Fruit fly (Drosophila melanogaster): ENCODE measurements around the gene iPLA2-VIA.

iPLA2-VIA gene

dm6 chr3L:9865053-9865442 lies 899 bp upstream of the iPLA2-VIA start:
- no peak for TF ChIP-seq CG8478 (optimal IDR thresholded peaks at IDR 0.05)
- no peak for TF ChIP-seq psq (optimal IDR thresholded peaks at IDR 0.05)
- TF ChIP-seq usp (GFP tag; optimal IDR thresholded peaks at IDR 0.05), result no peak
- TF ChIP-seq pan (optimal IDR thresholded peaks at IDR 0.05), result no peak
- TF ChIP-seq Dll (optimal IDR thresholded peaks at IDR 0.05), result no peak
- no peak for TF ChIP-seq EcR (GFP tag; optimal IDR thresholded peaks at IDR 0.05)

DNA sequence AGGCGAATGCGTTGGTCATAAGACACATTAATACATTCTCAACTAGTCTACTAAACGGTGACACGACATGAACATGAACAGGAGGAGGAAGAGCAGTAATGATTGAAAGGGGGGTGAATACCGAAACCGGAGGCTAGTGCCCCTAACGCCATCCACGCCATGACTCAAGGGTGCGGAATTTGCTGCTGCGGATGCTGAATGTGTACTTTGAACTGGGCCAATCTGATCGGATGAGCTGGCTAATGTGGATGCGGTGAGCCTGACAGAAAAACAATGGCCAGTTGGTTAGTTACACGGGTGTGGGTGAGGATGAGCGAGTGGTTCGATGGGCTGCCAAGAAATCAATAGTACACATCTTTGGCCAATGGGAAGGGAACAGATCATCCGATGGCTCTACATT lies 493 bp downstream of the iPLA2-VIA start:
- TF ChIP-seq pan (optimal IDR thresholded peaks at IDR 0.05), result no peak
- no peak for TF ChIP-seq usp (GFP tag; optimal IDR thresholded peaks at IDR 0.05)
- TF ChIP-seq Dll (optimal IDR thresholded peaks at IDR 0.05), result no peak
- TF ChIP-seq EcR (GFP tag; optimal IDR thresholded peaks at IDR 0.05), result no peak
- no peak for TF ChIP-seq CG8478 (optimal IDR thresholded peaks at IDR 0.05)
- TF ChIP-seq psq (optimal IDR thresholded peaks at IDR 0.05), result no peak

DNA sequence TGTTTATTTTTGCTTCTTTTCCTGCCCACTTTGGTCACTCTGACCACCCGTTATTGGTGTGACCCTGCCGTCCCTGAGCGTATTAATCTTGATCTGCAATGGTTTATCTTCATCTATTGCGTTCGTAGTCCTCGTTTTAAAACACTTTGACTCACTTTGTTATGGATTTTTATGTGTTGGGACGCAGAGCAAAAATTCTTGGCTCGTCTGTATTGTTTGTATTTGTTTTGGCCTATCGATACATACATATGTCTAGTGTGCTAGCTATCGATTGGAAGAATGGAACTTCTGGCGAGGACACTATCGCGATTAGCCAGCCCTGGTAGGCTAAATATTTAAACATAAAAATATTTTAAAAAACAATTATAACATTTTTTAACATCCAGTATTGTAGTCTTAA lies 4.5 kb downstream of the iPLA2-VIA start, which contains the start of gene CG10809:
Gene CG10809 (minus strand): TSS at position 266 of the 400 bp plus-strand sequence.
- TF ChIP-seq Dll (optimal IDR thresholded peaks at IDR 0.05), result no peak
- no peak for TF ChIP-seq CG8478 (optimal IDR thresholded peaks at IDR 0.05)
- TF ChIP-seq usp (GFP tag; optimal IDR thresholded peaks at IDR 0.05), result no peak
- TF ChIP-seq pan (optimal IDR thresholded peaks at IDR 0.05), result no peak
- TF ChIP-seq psq (optimal IDR thresholded peaks at IDR 0.05), result no peak
- TF ChIP-seq EcR (GFP tag; optimal IDR thresholded peaks at IDR 0.05), result no peak

DNA sequence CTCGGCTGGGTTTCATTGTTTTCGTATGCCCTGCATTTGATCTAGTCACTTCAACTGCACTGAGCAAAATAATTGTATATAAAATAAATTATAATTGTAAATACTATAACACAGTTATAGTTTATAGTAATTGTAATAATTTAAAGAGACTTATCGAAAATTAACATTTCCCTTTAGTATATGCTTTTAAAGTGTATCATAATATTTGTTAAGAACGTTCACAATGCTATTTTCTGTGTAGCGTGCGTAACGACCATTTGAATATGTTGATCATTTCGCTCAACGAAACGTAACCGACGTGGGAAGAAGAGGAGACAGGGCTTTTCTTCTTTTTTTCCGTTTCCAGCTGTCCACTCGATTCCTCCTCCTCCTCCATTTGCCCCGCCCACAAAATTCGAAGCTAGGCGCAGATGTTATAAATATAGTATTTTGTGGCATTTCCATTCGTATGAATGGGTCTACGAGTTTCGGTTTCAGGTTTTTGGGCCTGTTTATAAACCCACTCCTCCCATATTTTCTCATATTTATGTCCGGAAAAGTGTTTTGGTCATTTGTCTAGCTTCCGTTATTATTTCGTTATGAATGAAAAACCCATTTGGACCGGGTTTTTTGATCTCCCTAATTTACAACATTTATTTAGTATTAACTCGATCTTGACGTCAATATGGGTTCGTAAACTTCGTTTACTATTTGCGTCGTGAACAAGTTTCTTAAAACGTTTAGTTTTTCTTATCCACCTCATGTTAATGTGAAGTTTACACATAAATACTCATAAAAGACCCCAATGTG lies 7.5 kb downstream of the iPLA2-VIA start:
- TF ChIP-seq CG8478 (optimal IDR thresholded peaks at IDR 0.05) (no peak), EcR (GFP tag; optimal IDR thresholded peaks at IDR 0.05) (no peak), pan (optimal IDR thresholded peaks at IDR 0.05) (no peak), psq (optimal IDR thresholded peaks at IDR 0.05) (no peak)

DNA sequence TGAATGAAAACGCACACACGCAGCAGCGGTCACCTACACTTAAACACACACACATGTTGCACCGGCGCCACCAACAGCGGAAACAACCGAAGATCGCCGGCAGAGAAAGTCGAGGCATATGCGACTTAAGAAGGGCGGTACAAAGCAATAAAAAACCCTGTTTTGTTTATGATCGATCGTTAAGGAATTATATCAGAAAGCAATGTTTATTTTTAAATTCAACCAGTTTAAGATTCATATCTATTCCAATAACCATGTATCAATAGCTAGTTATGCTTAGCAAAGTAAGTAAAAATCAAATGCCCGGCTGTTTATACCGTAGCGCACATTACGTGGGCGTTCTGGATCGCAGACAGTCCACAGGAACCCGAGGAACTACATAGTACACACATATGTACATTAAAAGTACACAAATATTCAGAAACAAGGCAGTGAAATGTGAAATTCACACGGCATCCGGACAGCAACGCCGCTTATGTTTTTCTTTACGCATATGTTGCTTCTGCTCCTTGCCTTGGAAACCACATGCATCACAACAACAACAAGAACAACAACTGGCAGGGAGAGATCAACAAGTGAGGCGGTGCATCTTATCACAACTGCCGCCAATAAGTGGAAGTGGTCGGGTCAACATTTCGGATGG lies 8.2 kb downstream of the iPLA2-VIA start:
- no peak for TF ChIP-seq EcR (GFP tag; optimal IDR thresholded peaks at IDR 0.05)
- TF ChIP-seq CG8478 (optimal IDR thresholded peaks at IDR 0.05), result no peak
- TF ChIP-seq psq (optimal IDR thresholded peaks at IDR 0.05), result no peak
- TF ChIP-seq usp (GFP tag; optimal IDR thresholded peaks at IDR 0.05), result no peak
- TF ChIP-seq Dll (optimal IDR thresholded peaks at IDR 0.05), result no peak
- no peak for TF ChIP-seq pan (optimal IDR thresholded peaks at IDR 0.05)

- no peak for TF ChIP-seq Dll (optimal IDR thresholded peaks at IDR 0.05)
- TF ChIP-seq CG8478 (optimal IDR thresholded peaks at IDR 0.05), result peak; percentile 37
Measured at dm6 chr3L:9854583-9855519, 9.3 kb downstream of the iPLA2-VIA start, which contains the start of gene RasGAP1. TSS of gene RasGAP1 (minus strand) at chr3L:9855285.

- peak; percentile 63 for TF ChIP-seq CG8478 (optimal IDR thresholded peaks at IDR 0.05)
- no peak for TF ChIP-seq Dll (optimal IDR thresholded peaks at IDR 0.05)
- TF ChIP-seq usp (GFP tag; optimal IDR thresholded peaks at IDR 0.05), result no peak
- no peak for TF ChIP-seq psq (optimal IDR thresholded peaks at IDR 0.05)
Measured at dm6 chr3L:9853895-9854470, 10.2 kb downstream of the iPLA2-VIA start.

DNA sequence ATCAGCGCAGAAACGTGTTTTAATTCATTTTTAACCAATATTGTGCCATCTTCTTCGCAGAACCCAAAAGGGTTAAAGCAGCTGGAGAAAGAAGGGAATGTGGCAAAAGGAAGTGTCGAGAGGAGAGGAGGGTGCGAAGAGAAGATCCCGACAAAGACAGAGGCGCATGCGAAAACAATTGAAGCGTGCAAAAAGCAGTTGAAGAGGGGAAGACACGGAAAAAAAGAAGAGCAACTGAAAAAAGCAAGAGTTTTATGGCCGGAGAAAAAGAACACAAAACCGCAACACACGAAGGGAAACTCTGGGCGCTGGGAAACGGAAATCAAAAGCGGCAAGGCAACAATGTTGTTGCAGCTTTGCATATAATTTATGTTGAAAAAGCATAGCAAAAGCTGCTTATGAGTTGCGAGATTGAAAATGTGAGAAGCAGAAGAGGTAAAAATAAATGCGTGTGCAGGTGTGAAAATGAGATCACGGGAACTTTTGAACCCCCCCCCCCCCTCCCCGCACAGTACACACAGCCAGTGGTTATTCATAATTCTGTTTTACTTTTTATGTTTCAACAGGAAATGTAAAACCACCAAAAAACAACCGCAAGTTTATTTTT lies 10.9 kb downstream of the iPLA2-VIA start:
- TF ChIP-seq Dll (optimal IDR thresholded peaks at IDR 0.05), result no peak
- no peak for TF ChIP-seq CG8478 (optimal IDR thresholded peaks at IDR 0.05)

DNA sequence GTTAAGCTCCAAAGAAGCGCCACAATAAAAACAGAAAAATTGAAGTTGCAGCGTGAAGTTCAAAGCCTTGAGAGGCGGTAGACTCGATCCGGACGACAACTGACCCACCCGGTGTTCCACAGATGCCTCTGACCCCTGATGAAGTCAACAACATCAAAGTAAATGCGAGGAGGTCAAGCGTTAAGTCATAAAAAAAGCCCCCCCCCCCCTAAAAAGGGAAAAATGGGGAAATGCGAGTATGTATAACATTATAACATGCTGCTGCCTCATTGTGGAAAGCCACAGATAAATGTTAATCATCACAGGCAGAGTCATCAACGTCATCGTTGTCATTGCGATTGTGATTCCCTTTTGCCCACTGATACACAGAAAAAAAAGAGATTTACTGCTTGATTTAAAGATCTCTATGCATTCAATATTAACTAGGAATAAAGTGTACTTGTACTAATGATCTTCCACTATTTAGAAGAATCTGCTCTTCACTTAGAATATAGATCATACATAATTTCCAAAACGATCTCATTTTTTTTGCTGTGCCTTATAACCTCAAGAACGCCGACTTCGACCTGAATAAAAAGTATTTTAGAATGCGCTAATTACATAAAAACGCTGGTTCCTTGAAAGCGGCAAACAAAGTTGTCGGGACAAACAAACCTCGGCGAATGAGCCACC lies 13.0 kb downstream of the iPLA2-VIA start:
- no peak for TF ChIP-seq EcR (GFP tag; optimal IDR thresholded peaks at IDR 0.05)
- no peak for TF ChIP-seq pan (optimal IDR thresholded peaks at IDR 0.05)
- TF ChIP-seq CG8478 (optimal IDR thresholded peaks at IDR 0.05), result no peak
- no peak for TF ChIP-seq Dll (optimal IDR thresholded peaks at IDR 0.05)
- no peak for TF ChIP-seq usp (GFP tag; optimal IDR thresholded peaks at IDR 0.05)
- TF ChIP-seq psq (optimal IDR thresholded peaks at IDR 0.05), result no peak

dm6 chr3L:9850114-9850513 lies 14.0 kb downstream of the iPLA2-VIA start:
- no peak for TF ChIP-seq pan (optimal IDR thresholded peaks at IDR 0.05)
- no peak for TF ChIP-seq psq (optimal IDR thresholded peaks at IDR 0.05)
- no peak for TF ChIP-seq CG8478 (optimal IDR thresholded peaks at IDR 0.05)
- no peak for TF ChIP-seq usp (GFP tag; optimal IDR thresholded peaks at IDR 0.05)
- no peak for TF ChIP-seq Dll (optimal IDR thresholded peaks at IDR 0.05)

DNA sequence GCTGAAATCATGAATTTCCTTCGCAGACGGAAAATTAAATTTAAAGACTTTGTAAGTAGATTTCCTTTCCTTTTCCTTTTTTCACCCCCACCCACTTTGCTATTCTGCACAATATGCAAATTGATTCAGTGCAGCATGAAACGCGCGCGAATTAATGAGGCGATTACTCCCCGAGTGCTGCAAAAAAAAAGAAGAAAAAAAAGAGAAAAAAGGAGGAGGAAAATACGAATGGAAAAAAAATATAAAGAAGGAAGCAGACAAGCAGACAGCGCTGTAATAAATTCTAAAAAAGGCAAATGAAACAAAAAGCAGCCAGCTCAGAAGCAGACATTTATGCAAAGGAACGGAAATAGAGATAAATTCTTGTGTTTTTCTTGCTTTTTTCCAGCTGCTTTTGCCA lies 15.4 kb downstream of the iPLA2-VIA start:
- TF ChIP-seq pan (optimal IDR thresholded peaks at IDR 0.05), result no peak
- TF ChIP-seq Dll (optimal IDR thresholded peaks at IDR 0.05), result no peak
- no peak for TF ChIP-seq usp (GFP tag; optimal IDR thresholded peaks at IDR 0.05)
- no peak for TF ChIP-seq EcR (GFP tag; optimal IDR thresholded peaks at IDR 0.05)
- TF ChIP-seq CG8478 (optimal IDR thresholded peaks at IDR 0.05), result no peak
- TF ChIP-seq psq (optimal IDR thresholded peaks at IDR 0.05), result no peak

All from whole organism.